Worm (Caenorhabditis elegans): ENCODE results near the gene nas-33.

ce11 chrX:6437545-6437944 lies 17.5 kb downstream of the nas-33 start, which contains the start of gene K10C2.8:
- no peak for TF ChIP-seq zag-1 (tag; optimal IDR thresholded peaks at IDR 0.05)
- TF ChIP-seq nhr-237 (tag; optimal IDR thresholded peaks at IDR 0.05), result no peak
- no peak for TF ChIP-seq blmp-1 (tag; optimal IDR thresholded peaks at IDR 0.05; ENCODE audit: insufficient read depth)
- no peak for TF ChIP-seq snpc-4 (tag; optimal IDR thresholded peaks at IDR 0.05)
- no peak for TF ChIP-seq unc-39 (tag; optimal IDR thresholded peaks at IDR 0.05)
- TF ChIP-seq crh-2 (tag; optimal IDR thresholded peaks at IDR 0.05), result no peak
- TF ChIP-seq nhr-12 (tag; optimal IDR thresholded peaks at IDR 0.05), result no peak
- TF ChIP-seq nhr-77 (tag; optimal IDR thresholded peaks at IDR 0.05), result no peak
- TF ChIP-seq unc-55 (GFP tag; optimal IDR thresholded peaks at IDR 0.05), result no peak
